Worm (Caenorhabditis elegans) whole organism, L4/young adult: ENCODE results near the gene kmo-1.
A peak's percentile ranks its signal among the peaks of the same experiment; 100 is the strongest.

Experiments used
- W03F9.2 ChIP-seq: fragments of 150-350 bp; optimal IDR thresholded peaks from 2 replicates; lab custom pipeline; 2014; ENCODE audit warnings: missing biosample characterization, missing genetic modification characterization
- dao-5 ChIP-seq: sonication (generic microtip); optimal IDR thresholded peaks from 2 replicates; lab custom pipeline; 2016; ENCODE audit warnings: missing genotype, missing genetic modification characterization, moderate library complexity, missing compliant biosample characterization
- him-1 ChIP-seq: sonication (generic microtip); optimal IDR thresholded peaks from 2 replicates; lab custom pipeline; 2016; ENCODE audit warnings: missing genotype, missing genetic modification reagents, missing genetic modification characterization, missing compliant biosample characterization

Gene kmo-1

ce11 chrV:12048445-12048844, 21.9 kb downstream of the kmo-1 start, which contains the start of gene dars-2:
Gene dars-2, plus strand, starts transcription at chrV:12048745.
- no peak for TF ChIP-seq him-1 (tag; lab: Kevin White, UChicago)
- no peak for TF ChIP-seq dao-5 (tag; lab: Kevin White, UChicago)
- TF ChIP-seq W03F9.2 (tag; lab: Kevin White, UChicago), result no peak

DNA sequence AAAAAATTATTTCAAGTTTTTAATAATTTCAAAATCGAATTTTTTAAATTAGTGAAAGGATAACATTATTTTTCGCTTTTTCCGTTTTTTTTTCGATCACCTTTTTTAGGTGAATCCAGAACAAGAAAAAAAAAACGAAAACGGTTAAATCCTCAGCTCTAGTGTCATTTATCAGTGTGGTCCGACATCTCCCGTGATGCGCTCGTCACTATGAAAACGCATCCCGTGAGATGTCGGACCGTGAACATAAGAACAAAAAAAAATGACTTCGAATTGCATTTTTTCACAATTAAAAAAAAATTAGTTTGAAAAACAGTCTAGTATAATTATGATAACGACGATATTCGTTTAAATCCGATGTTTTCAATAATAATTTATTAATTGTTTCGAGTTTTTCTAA, 22.6 kb downstream of the kmo-1 start:
- TF ChIP-seq W03F9.2 (tag; lab: Kevin White, UChicago) (no peak), dao-5 (tag; lab: Kevin White, UChicago) (no peak), him-1 (tag; lab: Kevin White, UChicago) (no peak)

DNA sequence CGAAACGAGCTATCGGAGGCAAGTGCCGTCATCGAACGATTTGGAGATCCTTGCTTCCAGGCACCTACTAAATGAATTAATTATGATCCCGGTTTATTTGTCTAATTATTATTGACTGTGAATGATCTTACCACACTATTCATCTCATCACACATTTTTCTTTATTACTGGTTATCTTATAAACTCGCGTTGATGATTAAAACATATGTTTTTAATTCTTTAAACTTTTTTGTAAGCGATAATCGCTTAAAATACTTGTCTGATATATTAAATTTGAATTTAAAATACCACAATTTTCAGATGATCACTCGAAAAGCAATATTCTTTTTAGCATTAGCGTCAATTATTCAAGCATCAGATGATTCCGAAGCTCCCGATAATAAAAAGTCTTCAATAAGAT, 25.2 kb downstream of the kmo-1 start, which contains the start of gene F10C2.5:
Gene F10C2.5 (plus strand): TSS at position 301 of the 400 bp plus-strand sequence.
- TF ChIP-seq him-1 (tag; lab: Kevin White, UChicago) (no peak), W03F9.2 (tag; lab: Kevin White, UChicago) (no peak), dao-5 (tag; lab: Kevin White, UChicago) (no peak)

DNA sequence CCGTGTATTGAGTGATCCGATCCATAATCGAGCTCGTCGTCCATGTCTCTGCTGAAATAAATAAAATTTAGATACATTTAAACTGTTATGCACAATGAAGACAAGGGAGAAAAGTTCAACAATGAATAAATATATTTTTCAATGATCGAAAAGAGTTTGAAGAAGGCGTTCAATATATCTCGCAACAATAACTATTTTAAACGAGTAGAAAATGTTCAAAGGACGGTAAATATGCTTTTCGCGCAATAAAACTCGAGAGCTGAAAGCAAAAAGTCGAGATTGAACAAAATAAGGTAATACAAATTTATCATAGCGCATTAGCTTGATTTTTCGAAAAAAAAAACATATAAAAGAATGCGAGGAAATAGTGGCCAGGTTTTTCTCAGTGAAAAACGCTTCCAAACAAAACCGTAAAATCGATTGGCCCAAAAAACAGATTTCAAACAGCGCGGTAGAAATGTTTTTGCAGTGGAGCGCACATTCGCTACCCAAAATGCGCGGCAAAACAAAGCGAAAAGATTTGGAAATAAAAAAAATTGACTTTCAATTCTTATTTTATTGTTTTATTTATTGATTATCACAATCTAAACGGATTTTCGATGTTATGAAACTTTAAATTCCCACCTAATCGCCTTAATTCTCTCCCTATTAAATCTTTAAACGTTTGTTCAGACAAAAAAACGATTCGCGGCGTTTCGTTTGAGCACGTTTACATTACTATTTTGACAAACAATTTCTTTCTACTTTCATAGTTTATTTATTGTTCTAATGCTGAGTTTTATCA, 29.3 kb downstream of the kmo-1 start, which contains the start of the genes kup-1 and F10C2.4:
Gene kup-1 (minus strand): TSS at position 51 of the 784 bp plus-strand sequence.
Gene F10C2.4 (plus strand): TSS at position 734 of the 784 bp plus-strand sequence.
- TF ChIP-seq W03F9.2 (tag; lab: Kevin White, UChicago) (no peak), him-1 (tag; lab: Kevin White, UChicago) (no peak), dao-5 (tag; lab: Kevin White, UChicago) (no peak)

ce11 chrV:12039755-12040154, 30.6 kb downstream of the kmo-1 start:
- no peak for TF ChIP-seq W03F9.2 (tag; lab: Kevin White, UChicago)
- no peak for TF ChIP-seq him-1 (tag; lab: Kevin White, UChicago)
- TF ChIP-seq dao-5 (tag; lab: Kevin White, UChicago), result no peak

DNA sequence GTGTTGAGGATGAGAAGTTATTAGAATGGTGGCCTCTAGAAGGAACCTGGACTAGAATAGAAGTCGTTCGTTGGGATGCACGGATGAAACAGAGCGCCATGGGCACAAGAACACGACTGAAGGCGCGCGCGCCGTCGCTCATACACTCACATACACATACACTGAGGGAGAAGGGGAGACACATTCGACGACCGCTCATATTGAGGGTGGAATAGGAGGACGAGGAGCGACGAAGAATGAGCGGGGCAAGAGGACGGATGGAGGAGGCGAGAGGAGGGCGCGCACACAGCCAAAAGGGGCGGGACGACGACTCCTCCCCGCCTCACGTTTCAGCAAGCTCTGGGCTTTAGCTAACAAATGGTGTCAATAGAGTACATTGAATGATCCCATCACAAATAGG, 31.5 kb downstream of the kmo-1 start:
- TF ChIP-seq him-1 (tag; lab: Kevin White, UChicago) (peak; percentile 60), W03F9.2 (tag; lab: Kevin White, UChicago) (no peak)

ce11 chrV:12038317-12038716, 32.0 kb downstream of the kmo-1 start:
- TF ChIP-seq dao-5 (tag; lab: Kevin White, UChicago) (no peak), W03F9.2 (tag; lab: Kevin White, UChicago) (no peak), him-1 (tag; lab: Kevin White, UChicago) (no peak)

- TF ChIP-seq him-1 (tag; lab: Kevin White, UChicago) (no peak), W03F9.2 (tag; lab: Kevin White, UChicago) (no peak), dao-5 (tag; lab: Kevin White, UChicago) (no peak)
Measured at ce11 chrV:12037889-12038288, 32.4 kb downstream of the kmo-1 start.

ce11 chrV:12036129-12036528, 34.2 kb downstream of the kmo-1 start:
- TF ChIP-seq W03F9.2 (tag; lab: Kevin White, UChicago) (no peak), dao-5 (tag; lab: Kevin White, UChicago) (no peak), him-1 (tag; lab: Kevin White, UChicago) (no peak)

DNA sequence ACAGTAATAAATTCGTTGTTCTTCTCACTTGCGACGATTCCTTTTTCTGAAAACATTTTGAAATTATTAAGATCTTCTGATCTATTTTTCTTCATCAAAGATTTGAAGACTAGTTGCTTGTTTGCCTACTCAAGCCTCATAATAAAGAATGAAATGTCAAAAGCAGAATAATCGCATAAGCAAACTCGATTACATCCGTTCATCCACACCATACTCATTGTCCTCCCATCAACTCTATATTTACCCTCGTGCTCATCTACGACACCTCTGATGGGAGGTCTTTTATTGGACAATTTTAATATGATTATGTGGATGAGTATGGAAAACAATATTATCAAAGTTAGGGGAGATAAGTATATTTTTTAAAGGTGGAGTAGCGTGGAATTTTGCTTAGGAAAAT, 36.5 kb downstream of the kmo-1 start:
- TF ChIP-seq him-1 (tag; lab: Kevin White, UChicago) (no peak), dao-5 (tag; lab: Kevin White, UChicago) (no peak), W03F9.2 (tag; lab: Kevin White, UChicago) (no peak)

DNA sequence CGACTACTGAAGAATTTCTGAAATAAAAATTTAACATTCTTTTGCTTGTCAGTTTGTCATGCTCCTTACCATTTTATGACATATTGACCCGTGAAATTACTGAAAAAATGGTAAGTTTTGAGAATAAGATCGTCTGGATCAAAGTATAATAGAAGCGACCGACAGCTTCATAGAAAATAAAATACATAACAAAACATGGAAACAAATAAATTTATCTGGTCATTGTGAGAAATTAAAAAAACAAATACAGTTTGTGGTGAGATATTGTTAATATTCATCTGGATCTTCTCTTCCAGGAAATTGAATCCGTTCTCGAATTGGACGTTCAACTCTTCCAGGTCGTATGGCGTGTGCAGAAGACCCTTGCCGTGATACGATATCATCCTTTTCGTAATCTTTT, 38.3 kb downstream of the kmo-1 start, which contains the start of gene pkc-1:
Gene pkc-1 (minus strand): TSS at position 101 of the 400 bp plus-strand sequence.
- TF ChIP-seq him-1 (tag; lab: Kevin White, UChicago) (no peak), dao-5 (tag; lab: Kevin White, UChicago) (no peak), W03F9.2 (tag; lab: Kevin White, UChicago) (no peak)

- TF ChIP-seq W03F9.2 (tag; lab: Kevin White, UChicago) (no peak), dao-5 (tag; lab: Kevin White, UChicago) (no peak), him-1 (tag; lab: Kevin White, UChicago) (no peak)
Measured at ce11 chrV:12028151-12028550, 42.2 kb downstream of the kmo-1 start.

- TF ChIP-seq W03F9.2 (tag; lab: Kevin White, UChicago) (no peak), him-1 (tag; lab: Kevin White, UChicago) (peak; percentile 80), dao-5 (tag; lab: Kevin White, UChicago) (no peak)
Measured at ce11 chrV:12026878-12027477, 43.3 kb downstream of the kmo-1 start.
